Fruit fly (Drosophila melanogaster): ENCODE results near the gene spdi.

spdi gene

DNA sequence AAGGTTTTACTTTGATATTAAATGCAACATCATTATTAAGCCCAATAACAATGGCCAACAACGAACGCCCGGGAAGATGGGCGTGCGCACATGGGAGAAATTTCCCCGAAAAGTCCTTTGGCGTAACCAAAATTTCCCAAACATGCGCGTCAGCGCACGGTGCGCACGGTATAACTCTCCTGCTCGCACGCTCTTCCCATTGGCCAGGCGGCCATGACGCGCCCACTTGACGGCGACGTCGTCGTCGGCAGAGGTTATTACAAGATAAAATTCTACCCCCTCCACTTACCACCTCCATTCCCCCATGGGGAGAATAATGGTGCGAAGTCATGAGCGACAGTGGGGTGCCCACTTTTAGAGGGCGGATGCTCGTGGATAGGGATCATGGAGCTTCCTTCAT, 31.1 kb downstream of the spdi start (continued):
- TF ChIP-seq CG31441 (GFP tag; IDR thresholded peaks at IDR 0.05) (no peak), CG4424 (GFP tag; optimal IDR thresholded peaks at IDR 0.05) (no peak), Deaf1 (tag; optimal IDR thresholded peaks at IDR 0.05) (peak; percentile 24), CG17359 (tag; optimal IDR thresholded peaks at IDR 0.05) (no peak), cg (GFP tag; optimal IDR thresholded peaks at IDR 0.05) (peak; percentile 54), CG9817 (tag; optimal IDR thresholded peaks at IDR 0.05) (no peak), tna (GFP tag; IDR thresholded peaks at IDR 0.05; ENCODE audit: partially characterized antibody) (no peak), CG8089 (GFP tag; optimal IDR thresholded peaks at IDR 0.05) (no peak), mam (GFP tag; optimal IDR thresholded peaks at IDR 0.05) (no peak), C15 (GFP tag; IDR thresholded peaks at IDR 0.05) (no peak), CG31365 (tag; optimal IDR thresholded peaks at IDR 0.05) (no peak), insv (GFP tag; optimal IDR thresholded peaks at IDR 0.05) (no peak), unc-4 (GFP tag; IDR thresholded peaks at IDR 0.05; ENCODE audit: partially characterized antibody) (no peak), Mrtf (GFP tag; IDR thresholded peaks at IDR 0.05) (no peak), tll (GFP tag; optimal IDR thresholded peaks at IDR 0.05) (no peak), CG10543 (GFP tag; optimal IDR thresholded peaks at IDR 0.05) (no peak), Fer3 (tag; optimal IDR thresholded peaks at IDR 0.05) (no peak), Nf-YB (GFP tag; optimal IDR thresholded peaks at IDR 0.05) (peak; percentile 98), ro (GFP tag; IDR thresholded peaks at IDR 0.05) (no peak), Hmr (GFP tag; optimal IDR thresholded peaks at IDR 0.05) (no peak), NK7.1 (GFP tag; optimal IDR thresholded peaks at IDR 0.05) (no peak), seq (GFP tag; IDR thresholded peaks at IDR 0.05) (no peak), zen (tag; optimal IDR thresholded peaks at IDR 0.05) (no peak), CG10366 (GFP tag; IDR thresholded peaks at IDR 0.05) (no peak), CG14050 (GFP tag; IDR thresholded peaks at IDR 0.05) (no peak), ems (GFP tag; optimal IDR thresholded peaks at IDR 0.05) (no peak), CG33213 (GFP tag; optimal IDR thresholded peaks at IDR 0.05) (no peak), crol (GFP tag; IDR thresholded peaks at IDR 0.05) (peak; percentile 36; the same call in 1 of the 2 replicates), wdn (GFP tag; IDR thresholded peaks at IDR 0.05) (no peak), CG34422 (GFP tag; IDR thresholded peaks at IDR 0.05) (no peak), abd-A (tag; optimal IDR thresholded peaks at IDR 0.05) (peak; percentile 25), Adf1 (GFP tag; IDR thresholded peaks at IDR 0.05) (peak; percentile 92), CG6272 (GFP tag; IDR thresholded peaks at IDR 0.05) (no peak), Nf-YA (GFP tag; IDR thresholded peaks at IDR 0.05) (peak; percentile 70), z (GFP tag; IDR thresholded peaks at IDR 0.05) (no peak), stwl (tag; optimal IDR thresholded peaks at IDR 0.05) (no peak), CG6689 (GFP tag; IDR thresholded peaks at IDR 0.05) (no peak), Poxn (GFP tag; IDR thresholded peaks at IDR 0.05) (no peak), CG10959 (GFP tag; IDR thresholded peaks at IDR 0.05) (no peak)

DNA sequence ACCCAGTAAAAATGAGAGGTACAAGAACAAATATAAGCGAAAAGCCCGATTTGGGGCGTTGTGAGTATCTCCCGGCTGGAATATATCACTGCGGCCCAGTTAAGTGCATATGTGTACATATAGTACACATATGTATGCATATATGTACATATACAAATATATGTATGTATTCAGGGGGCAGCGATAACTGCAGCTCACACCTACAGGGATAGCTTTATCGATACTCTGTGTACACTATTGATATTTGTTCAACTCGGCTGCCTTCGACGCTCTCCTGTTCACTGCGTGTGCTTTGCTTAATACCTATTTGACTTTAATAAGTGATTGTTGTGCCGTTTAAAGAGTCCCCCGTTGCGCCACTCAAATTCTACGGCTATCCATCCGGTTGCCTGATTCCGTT, 38.2 kb downstream of the spdi start, which contains the start of gene vnd:
vnd (plus strand) TSS at position 297 of the 400 bp plus-strand sequence.
- TF ChIP-seq CG10209 (GFP tag; optimal IDR thresholded peaks at IDR 0.05) (no peak), CG6254 (GFP tag; optimal IDR thresholded peaks at IDR 0.05) (no peak), CG10565 (GFP tag; optimal IDR thresholded peaks at IDR 0.05) (no peak), Lhr (GFP tag; optimal IDR thresholded peaks at IDR 0.05) (peak; percentile 12), zen (tag; optimal IDR thresholded peaks at IDR 0.05) (no peak), unpg (GFP tag; optimal IDR thresholded peaks at IDR 0.05) (peak; percentile 16), luna (GFP tag; optimal IDR thresholded peaks at IDR 0.05) (no peak), CG4854 (GFP tag; optimal IDR thresholded peaks at IDR 0.05) (no peak), Rfx (GFP tag; IDR thresholded peaks at IDR 0.05) (no peak), dmrt11E (tag; optimal IDR thresholded peaks at IDR 0.05) (peak; percentile 64), crc (GFP tag; optimal IDR thresholded peaks at IDR 0.05) (no peak), CG33557 (GFP tag; optimal IDR thresholded peaks at IDR 0.05) (peak; percentile 78), dan (GFP tag; IDR thresholded peaks at IDR 0.05) (no peak), HLHmδ (GFP tag; optimal IDR thresholded peaks at IDR 0.05) (peak; percentile 78), MESR4 (GFP tag; optimal IDR thresholded peaks at IDR 0.05) (no peak), CG15601 (tag; optimal IDR thresholded peaks at IDR 0.05) (peak; percentile 34)
